Worm (Caenorhabditis elegans) whole organism, young adult: ENCODE data around the gene far-3.

Experiments
- Y56A3A.18 ChIP-seq: fragments of 200-800 bp; sonication (Bioruptor generic); IDR thresholded peaks from 2 replicates; pipeline ENCODE4 v1.3.6; 2022; ENCODE audit warnings: missing genetic modification reagents, missing genetic modification characterization, missing compliant biosample characterization
- fkh-3 ChIP-seq: sonication (generic microtip); optimal IDR thresholded peaks from 2 replicates; lab custom pipeline; 2016; ENCODE audit warnings: mild to moderate bottlenecking, missing genetic modification characterization, missing compliant biosample characterization
- nfyb-1 ChIP-seq: fragments of 200-800 bp; sonication (Bioruptor generic); IDR thresholded peaks from 2 replicates; pipeline ENCODE4 v1.3.6; 2022; ENCODE audit warnings: missing genetic modification reagents, missing genetic modification characterization, missing compliant biosample characterization

DNA sequence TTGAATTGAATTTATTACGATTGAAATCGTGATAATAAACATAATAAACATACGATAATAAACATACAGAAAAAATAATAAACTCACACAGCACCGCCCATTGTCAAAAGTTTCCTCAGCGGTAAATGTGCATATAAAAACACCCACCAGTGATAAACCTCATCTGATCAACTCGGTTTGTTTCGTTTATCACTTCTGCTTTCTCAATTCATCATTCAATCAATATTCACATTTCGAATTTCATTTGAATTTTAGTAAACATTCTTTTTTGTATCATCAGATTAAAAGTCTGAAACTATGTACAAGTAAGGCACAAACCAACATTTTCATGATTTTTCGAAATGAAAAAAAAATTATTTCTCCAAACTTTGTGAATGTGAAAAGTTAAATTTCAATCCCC lies 15.8 kb upstream of the far-3 start, which contains the start of gene try-10:
- TF ChIP-seq Y56A3A.18 (GFP tag; lab: Robert Waterston, UW), result no peak
- TF ChIP-seq nfyb-1 (GFP tag; lab: Robert Waterston, UW), result no peak
- no peak for TF ChIP-seq fkh-3 (tag; lab: Kevin White, UChicago)
